Worm (Caenorhabditis elegans) whole organism, L4 larva: ENCODE results near the gene K09C4.1.

ENCODE experiments used
- ZK546.5 ChIP-seq, 2 experiments: sonication (generic microtip); optimal IDR thresholded peaks; 2 replicates each; lab custom pipeline; 2017; ENCODE audit warnings: missing biosample characterization in 2 of 2, missing genetic modification characterization in 2 of 2
- aly-2 ChIP-seq: sonication (generic microtip); optimal IDR thresholded peaks from 2 replicates; lab custom pipeline; 2018; ENCODE audit warnings: missing biosample characterization, missing genetic modification characterization
- ama-1 ChIP-seq: fragments of 150-350 bp; optimal IDR thresholded peaks from 2 replicates; lab custom pipeline; 2014; ENCODE audit warnings: inconsistent platforms, mixed read lengths
- ceh-82 ChIP-seq: sonication (generic microtip); optimal IDR thresholded peaks from 2 replicates; lab custom pipeline; 2017; ENCODE audit warnings: missing biosample characterization, missing genetic modification characterization
- ctbp-1 ChIP-seq: fragments of 200-800 bp; sonication (Bioruptor generic); IDR thresholded peaks from 2 replicates; pipeline ENCODE4 v1.3.6; 2022; ENCODE audit warnings: missing genetic modification reagents, missing genetic modification characterization, missing compliant biosample characterization
- egl-27 ChIP-seq: sonication (generic microtip); optimal IDR thresholded peaks from 3 replicates; lab custom pipeline; 2017; ENCODE audit warnings: missing biosample characterization, missing genetic modification reagents, missing genetic modification characterization
- fos-1 ChIP-seq: fragments of 150-350 bp; optimal IDR thresholded peaks from 2 replicates; lab custom pipeline; 2014; ENCODE audit warnings: missing biosample characterization, missing genetic modification characterization
- lsy-2 ChIP-seq, 2 experiments: fragments of 150-350 bp in 1 of 2; sonication (generic microtip) in 1 of 2; optimal IDR thresholded peaks; 2 replicates each; lab custom pipeline; 2014 to 2017; ENCODE audit warnings: missing biosample characterization in 2 of 2, missing genetic modification characterization in 2 of 2
- nhr-11 ChIP-seq: fragments of 150-350 bp; optimal IDR thresholded peaks from 2 replicates; lab custom pipeline; 2014; ENCODE audit warnings: missing biosample characterization, missing genetic modification characterization
- nhr-111 ChIP-seq: fragments of 200-800 bp; sonication (Bioruptor generic); optimal IDR thresholded peaks from 2 replicates; lab custom pipeline; 2018; ENCODE audit warnings: mild to moderate bottlenecking, missing genetic modification characterization, missing compliant biosample characterization
- nhr-237 ChIP-seq: sonication (generic microtip); optimal IDR thresholded peaks from 2 replicates; lab custom pipeline; 2017; ENCODE audit warnings: missing biosample characterization, missing genetic modification characterization
- nhr-25 ChIP-seq: sonication (generic microtip); optimal IDR thresholded peaks from 2 replicates; lab custom pipeline; 2017; ENCODE audit warnings: missing genetic modification characterization, mild to moderate bottlenecking, missing compliant biosample characterization, antibody characterized with exemption, moderate library complexity, borderline replicate concordance; ENCODE audit not compliant: insufficient read depth
- unc-130 ChIP-seq: sonication (generic microtip); optimal IDR thresholded peaks from 2 replicates; lab custom pipeline; 2016; ENCODE audit warnings: missing genetic modification reagents, missing genetic modification characterization, missing compliant biosample characterization

DNA sequence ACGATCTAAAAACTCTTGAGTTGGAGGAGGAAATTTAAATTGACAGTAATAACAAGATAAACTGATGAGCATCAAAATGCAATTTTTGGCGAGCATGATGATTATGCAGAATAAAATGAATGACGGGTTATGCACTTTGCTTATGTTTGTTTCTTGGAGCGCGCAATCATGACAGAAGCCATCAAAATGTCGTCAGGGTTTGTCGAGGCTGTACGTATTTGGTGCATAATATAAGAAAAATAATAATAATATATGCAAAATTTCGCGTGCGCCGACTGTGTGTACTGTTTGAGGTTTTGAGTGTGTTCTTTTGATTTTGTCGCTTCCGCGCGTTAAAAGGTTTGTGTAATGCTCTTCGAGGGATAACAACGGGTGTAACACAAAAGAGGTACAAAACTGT lies 51.6 kb downstream of the K09C4.1 start, which contains the start of gene nspg-4:
- TF ChIP-seq nhr-11 (no peak), nhr-25 (tag; lab: Kevin White, UChicago) (no peak), lsy-2 (tag; optimal IDR thresholded peaks at IDR 0.05; lab: Kevin White, UChicago) (no peak), aly-2 (tag; lab: Kevin White, UChicago) (no peak), ZK546.5 (tag; optimal IDR thresholded peaks at IDR 0.05; lab: Kevin White, UChicago) (no peak), ceh-82 (no peak), nhr-237 (no peak), nhr-111 (GFP tag; lab: Kevin White, UChicago) (no peak), fos-1 (tag; lab: Kevin White, UChicago) (no peak), ama-1 (no peak), unc-130 (GFP tag; lab: Kevin White, UChicago) (no peak), ctbp-1 (GFP tag; lab: Robert Waterston, UW) (no peak), egl-27 (no peak)
